Worm (Caenorhabditis elegans) whole organism, young adult: ENCODE measurements around the gene lbp-7.

Source experiments
- C06A6.2 ChIP-seq: fragments of 200-800 bp; sonication (Bioruptor generic); conservative IDR thresholded peaks from 2 replicates; pipeline ENCODE4 v1.3.6; 2022; ENCODE audit warnings: missing genetic modification characterization, missing compliant biosample characterization
- C17E4.6 ChIP-seq: fragments of 200-800 bp; sonication (Bioruptor generic); IDR thresholded peaks from 2 replicates; pipeline ENCODE4 v1.3.6; 2022; ENCODE audit warnings: missing genetic modification reagents, missing genetic modification characterization, missing compliant biosample characterization
- F22D6.2 ChIP-seq: sonication (generic microtip); optimal IDR thresholded peaks from 2 replicates; lab custom pipeline; 2016; ENCODE audit warnings: mild to moderate bottlenecking, missing genetic modification characterization, missing compliant biosample characterization
- F37B4.10 ChIP-seq: fragments of 200-800 bp; sonication (Bioruptor generic); IDR thresholded peaks from 2 replicates; pipeline ENCODE4 v1.3.6; 2022; ENCODE audit warnings: missing genetic modification characterization, missing compliant biosample characterization
- F49E8.2 ChIP-seq: sonication (generic microtip); optimal IDR thresholded peaks from 3 replicates; lab custom pipeline; 2017; ENCODE audit warnings: missing genetic modification characterization, mild to moderate bottlenecking, missing compliant biosample characterization, antibody characterized with exemption, moderate library complexity; ENCODE audit not compliant: insufficient read depth
- F57C9.4 ChIP-seq: sonication (generic microtip); optimal IDR thresholded peaks from 2 replicates; lab custom pipeline; 2017; ENCODE audit warnings: mild to moderate bottlenecking, missing genetic modification characterization, missing compliant biosample characterization
- K11D2.4 ChIP-seq: fragments of 200-800 bp; sonication (Bioruptor generic); IDR thresholded peaks from 2 replicates; pipeline ENCODE4 v1.3.6; 2022; ENCODE audit warnings: missing genetic modification reagents, missing genetic modification characterization, missing compliant biosample characterization
- K12H6.12 ChIP-seq: fragments of 200-800 bp; sonication (Bioruptor generic); optimal IDR thresholded peaks from 2 replicates; lab custom pipeline; 2018; ENCODE audit warnings: mild to moderate bottlenecking, missing genetic modification characterization, missing compliant biosample characterization
- T07F8.4 ChIP-seq: sonication (generic microtip); optimal IDR thresholded peaks from 2 replicates; lab custom pipeline; 2016; ENCODE audit warnings: mild to moderate bottlenecking, missing genetic modification characterization, moderate library complexity, missing compliant biosample characterization
- Y53F4B.3 ChIP-seq: fragments of 200-800 bp; sonication (Bioruptor generic); IDR thresholded peaks from 2 replicates; pipeline ENCODE4 v1.3.6; 2022; ENCODE audit warnings: missing genetic modification reagents, missing genetic modification characterization, missing compliant biosample characterization
- Y53G8AR.9 ChIP-seq: fragments of 200-800 bp; sonication (Bioruptor generic); conservative IDR thresholded peaks from 2 replicates; pipeline ENCODE4 v1.3.6; 2022; ENCODE audit warnings: missing genetic modification reagents, missing genetic modification characterization, missing compliant biosample characterization
- Y56A3A.18 ChIP-seq: fragments of 200-800 bp; sonication (Bioruptor generic); IDR thresholded peaks from 2 replicates; pipeline ENCODE4 v1.3.6; 2022; ENCODE audit warnings: missing genetic modification reagents, missing genetic modification characterization, missing compliant biosample characterization
- Y67H2A.10 ChIP-seq: fragments of 200-800 bp; sonication (Bioruptor generic); conservative IDR thresholded peaks from 2 replicates; pipeline ENCODE4 v1.3.6; 2022; ENCODE audit warnings: missing genetic modification reagents, missing genetic modification characterization, missing compliant biosample characterization
- ZK185.1 ChIP-seq: sonication (generic microtip); optimal IDR thresholded peaks from 2 replicates; lab custom pipeline; 2016; ENCODE audit warnings: mild to moderate bottlenecking, missing genetic modification characterization, missing compliant biosample characterization; ENCODE audit not compliant: poor library complexity, severe bottlenecking
- aptf-3 ChIP-seq: fragments of 200-800 bp; sonication (Bioruptor generic); IDR thresholded peaks from 2 replicates; pipeline ENCODE4 v1.3.6; 2022; ENCODE audit warnings: missing genetic modification characterization, missing compliant biosample characterization
- atf-7 ChIP-seq: sonication (generic microtip); optimal IDR thresholded peaks from 2 replicates; lab custom pipeline; 2017; ENCODE audit warnings: mild to moderate bottlenecking, missing genetic modification characterization, missing compliant biosample characterization
- athp-1 ChIP-seq: sonication (generic microtip); optimal IDR thresholded peaks from 2 replicates; lab custom pipeline; 2017; ENCODE audit warnings: mild to moderate bottlenecking, missing genetic modification characterization, missing compliant biosample characterization
- attf-5 ChIP-seq: fragments of 200-800 bp; sonication (Bioruptor generic); optimal IDR thresholded peaks from 2 replicates; lab custom pipeline; 2018; ENCODE audit warnings: mild to moderate bottlenecking, missing genetic modification characterization, missing compliant biosample characterization
- bed-2 ChIP-seq: fragments of 200-800 bp; sonication (Bioruptor generic); IDR thresholded peaks from 2 replicates; pipeline ENCODE4 v1.3.6; 2022; ENCODE audit warnings: missing genetic modification reagents, missing genetic modification characterization, missing compliant biosample characterization
- cebp-2 ChIP-seq: fragments of 200-800 bp; sonication (Bioruptor generic); IDR thresholded peaks from 2 replicates; pipeline ENCODE4 v1.3.6; 2022; ENCODE audit warnings: missing genetic modification characterization, missing compliant biosample characterization
- ceh-27 ChIP-seq: fragments of 200-800 bp; sonication (Bioruptor generic); optimal IDR thresholded peaks from 2 replicates; lab custom pipeline; 2018; ENCODE audit warnings: mild to moderate bottlenecking, missing genetic modification characterization, moderate library complexity, missing compliant biosample characterization
- dpff-1 ChIP-seq: sonication (generic microtip); optimal IDR thresholded peaks from 2 replicates; lab custom pipeline; 2017; ENCODE audit warnings: mild to moderate bottlenecking, missing genetic modification characterization, missing compliant biosample characterization
- dpl-1 ChIP-seq: fragments of 150-350 bp; optimal IDR thresholded peaks from 2 replicates; lab custom pipeline; 2014; ENCODE audit warnings: missing biosample characterization, missing genetic modification reagents, missing genetic modification characterization
- efl-1 ChIP-seq: fragments of 150-350 bp; optimal IDR thresholded peaks from 2 replicates; lab custom pipeline; 2014; ENCODE audit warnings: missing biosample characterization, missing genetic modification reagents, missing genetic modification characterization
- egrh-3 ChIP-seq: fragments of 200-800 bp; sonication (Bioruptor generic); IDR thresholded peaks from 2 replicates; pipeline ENCODE4 v1.3.6; 2022; ENCODE audit warnings: missing genetic modification reagents, missing genetic modification characterization, missing compliant biosample characterization
- hmg-1.2 ChIP-seq: fragments of 200-800 bp; sonication (Bioruptor generic); IDR thresholded peaks from 2 replicates; pipeline ENCODE4 v1.3.6; 2022; ENCODE audit warnings: missing genetic modification reagents, missing genetic modification characterization, missing compliant biosample characterization
- hmg-20 ChIP-seq: fragments of 200-800 bp; sonication (Bioruptor generic); IDR thresholded peaks from 2 replicates; pipeline ENCODE4 v1.3.6; 2022; ENCODE audit warnings: missing genetic modification reagents, missing genetic modification characterization, missing compliant biosample characterization
- hsf-1 ChIP-seq: fragments of 200-800 bp; sonication (Bioruptor generic); IDR thresholded peaks from 2 replicates; pipeline ENCODE4 v1.3.6; 2022; ENCODE audit warnings: missing genetic modification reagents, missing genetic modification characterization, missing compliant biosample characterization
- madf-10 ChIP-seq: sonication (generic microtip); optimal IDR thresholded peaks from 2 replicates; lab custom pipeline; 2016; ENCODE audit warnings: mild to moderate bottlenecking, missing genetic modification characterization, missing compliant biosample characterization
- mcd-1 ChIP-seq: fragments of 200-800 bp; sonication (Bioruptor generic); IDR thresholded peaks from 2 replicates; pipeline ENCODE4 v1.3.6; 2022; ENCODE audit warnings: missing genetic modification reagents, missing genetic modification characterization, missing compliant biosample characterization
- nfya-1 ChIP-seq: sonication (generic microtip); optimal IDR thresholded peaks from 2 replicates; lab custom pipeline; 2017; ENCODE audit warnings: antibody characterized with exemption, missing compliant biosample characterization, missing genetic modification characterization, borderline replicate concordance; ENCODE audit not compliant: insufficient read depth
- nfya-2 ChIP-seq: fragments of 200-800 bp; sonication (Bioruptor generic); IDR thresholded peaks from 2 replicates; pipeline ENCODE4 v1.3.6; 2022; ENCODE audit warnings: missing genetic modification reagents, missing genetic modification characterization, missing compliant biosample characterization
- nfyb-1 ChIP-seq: fragments of 200-800 bp; sonication (Bioruptor generic); IDR thresholded peaks from 2 replicates; pipeline ENCODE4 v1.3.6; 2022; ENCODE audit warnings: missing genetic modification reagents, missing genetic modification characterization, missing compliant biosample characterization
- pha-4 ChIP-seq: fragments of 150-350 bp; sonication (generic microtip); optimal IDR thresholded peaks from 2 replicates; lab custom pipeline; 2014; ENCODE audit warnings: missing biosample characterization, missing genetic modification reagents, missing genetic modification characterization
- sdz-38 ChIP-seq: sonication (generic microtip); optimal IDR thresholded peaks from 2 replicates; lab custom pipeline; 2016; ENCODE audit warnings: missing genotype, missing genetic modification characterization, missing compliant biosample characterization
- snpc-1.1 ChIP-seq: sonication (generic microtip); optimal IDR thresholded peaks from 2 replicates; lab custom pipeline; 2017; ENCODE audit warnings: missing genetic modification characterization, mild to moderate bottlenecking, missing compliant biosample characterization, antibody characterized with exemption, moderate library complexity, missing genotype, missing genetic modification reagents; ENCODE audit not compliant: insufficient read depth
- snpc-1.3 ChIP-seq: sonication (generic microtip); optimal IDR thresholded peaks from 2 replicates; lab custom pipeline; 2017; ENCODE audit warnings: missing genetic modification characterization, mild to moderate bottlenecking, missing compliant biosample characterization, antibody characterized with exemption, moderate library complexity, missing genotype, missing genetic modification reagents; ENCODE audit not compliant: insufficient read depth
- tbp1 ChIP-seq: fragments of 200-800 bp; sonication (Bioruptor generic); optimal IDR thresholded peaks from 2 replicates; lab custom pipeline; 2018; ENCODE audit warnings: mild to moderate bottlenecking, missing genetic modification characterization, missing compliant biosample characterization
- unc-130 ChIP-seq: sonication (generic microtip); optimal IDR thresholded peaks from 2 replicates; lab custom pipeline; 2016; ENCODE audit warnings: missing genetic modification reagents, missing genetic modification characterization, missing compliant biosample characterization
- ztf-28 ChIP-seq: fragments of 200-800 bp; sonication (Bioruptor generic); IDR thresholded peaks from 2 replicates; pipeline ENCODE4 v1.3.6; 2022; ENCODE audit warnings: missing genetic modification reagents, missing genetic modification characterization, missing compliant biosample characterization
- ztf-6 ChIP-seq: fragments of 200-800 bp; sonication (Bioruptor generic); IDR thresholded peaks from 2 replicates; pipeline ENCODE4 v1.3.6; 2022; ENCODE audit warnings: missing genetic modification reagents, missing genetic modification characterization, missing compliant biosample characterization

Gene lbp-7

DNA sequence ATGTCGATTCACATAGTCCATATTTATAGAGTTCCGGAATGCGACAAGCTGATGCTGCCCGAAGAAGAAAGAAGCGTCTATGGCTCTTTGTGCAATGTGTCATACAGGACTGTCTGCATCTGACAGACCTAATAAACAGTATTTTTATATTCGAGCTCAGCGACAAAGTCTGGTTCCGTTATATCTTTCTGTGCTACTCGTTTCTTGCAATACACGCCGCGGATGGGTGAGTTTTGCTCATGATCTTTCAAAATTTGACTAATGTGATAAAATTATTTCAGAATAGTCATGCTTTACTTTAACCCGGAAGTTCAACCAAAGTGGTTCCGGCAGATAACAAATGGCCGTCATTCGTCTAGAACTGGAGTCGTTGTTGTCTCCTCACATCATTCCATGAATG is 15.7 kb upstream of the lbp-7 start:
- TF ChIP-seq nfya-1 (no peak), aptf-3 (GFP tag; lab: Robert Waterston, UW) (no peak), Y53G8AR.9 (GFP tag; lab: Robert Waterston, UW) (no peak), attf-5 (GFP tag; lab: Kevin White, UChicago) (no peak), bed-2 (no peak), ztf-6 (no peak), efl-1 (GFP tag; lab: Kevin White, UChicago) (no peak), sdz-38 (tag; lab: Kevin White, UChicago) (no peak), unc-130 (GFP tag; lab: Kevin White, UChicago) (no peak), egrh-3 (GFP tag; lab: Robert Waterston, UW) (no peak), ztf-28 (GFP tag; lab: Robert Waterston, UW) (no peak), mcd-1 (GFP tag; lab: Robert Waterston, UW) (no peak), Y53F4B.3 (GFP tag; lab: Robert Waterston, UW) (no peak), hmg-1.2 (GFP tag; lab: Robert Waterston, UW) (no peak), tbp1 (no peak)
- TF ChIP-seq, all 124 proteins: peak for 0

DNA sequence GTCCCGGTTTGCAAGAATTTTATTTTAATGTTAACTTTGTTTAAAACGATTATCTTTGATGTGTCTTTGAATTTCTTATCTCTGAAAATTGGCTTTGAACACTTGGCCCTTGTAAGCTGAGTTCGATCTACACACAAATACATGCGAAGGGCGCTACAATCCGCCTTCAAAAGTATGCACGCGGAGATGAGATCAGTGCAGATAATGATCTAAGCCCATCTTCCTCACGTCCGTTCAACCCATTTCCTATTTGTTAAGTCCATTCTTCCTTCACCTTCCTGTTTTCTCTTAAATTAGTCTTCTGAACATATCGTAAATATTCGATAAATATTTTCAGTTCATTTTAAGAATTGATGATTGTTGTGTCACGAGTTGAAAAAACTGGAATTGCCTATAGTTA is 13.0 kb upstream of the lbp-7 start, which contains the start of gene nhr-175:
Gene nhr-175 (plus strand): TSS at position 339 of the 400 bp plus-strand sequence.
- TF ChIP-seq athp-1 (tag; lab: Kevin White, UChicago), result no peak
- no peak for TF ChIP-seq cebp-2
- no peak for TF ChIP-seq C17E4.6 (GFP tag; lab: Robert Waterston, UW)
- no peak for TF ChIP-seq K11D2.4
- TF ChIP-seq nfyb-1, result no peak
- TF ChIP-seq C06A6.2 (GFP tag; lab: Robert Waterston, UW), result no peak
- no peak for TF ChIP-seq F49E8.2
- TF ChIP-seq dpff-1 (tag; lab: Kevin White, UChicago), result no peak
- no peak for TF ChIP-seq hsf-1 (GFP tag; lab: Robert Waterston, UW)
- TF ChIP-seq bed-2, result no peak
- TF ChIP-seq K12H6.12 (tag; lab: Kevin White, UChicago), result no peak
- no peak for TF ChIP-seq pha-4 (tag; lab: Kevin White, UChicago)
- TF ChIP-seq ceh-27 (GFP tag; lab: Kevin White, UChicago), result no peak
- no peak for TF ChIP-seq attf-5 (GFP tag; lab: Kevin White, UChicago)
- no peak for TF ChIP-seq Y67H2A.10 (GFP tag; lab: Robert Waterston, UW)
- TF ChIP-seq ZK185.1 (tag; lab: Kevin White, UChicago), result no peak

DNA sequence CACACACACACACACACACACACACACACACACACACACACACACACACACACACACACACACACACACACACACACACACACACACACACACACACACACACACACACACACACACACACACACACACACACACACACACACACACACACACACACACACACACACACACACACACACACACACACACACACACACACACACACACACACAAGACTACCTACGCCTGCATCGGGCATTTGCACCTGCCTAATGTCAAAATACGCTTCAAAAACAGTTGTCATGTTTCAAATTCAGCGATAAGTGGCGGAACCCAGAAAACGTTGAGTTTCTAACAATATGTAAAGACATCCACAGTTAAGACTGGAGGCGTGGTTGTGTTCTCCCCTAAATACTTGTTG is 10.5 kb upstream of the lbp-7 start:
- TF ChIP-seq ceh-27 (GFP tag; lab: Kevin White, UChicago) (peak; percentile 10), egrh-3 (GFP tag; lab: Robert Waterston, UW) (peak; percentile 76; the same call in 1 of the 2 replicates)

DNA sequence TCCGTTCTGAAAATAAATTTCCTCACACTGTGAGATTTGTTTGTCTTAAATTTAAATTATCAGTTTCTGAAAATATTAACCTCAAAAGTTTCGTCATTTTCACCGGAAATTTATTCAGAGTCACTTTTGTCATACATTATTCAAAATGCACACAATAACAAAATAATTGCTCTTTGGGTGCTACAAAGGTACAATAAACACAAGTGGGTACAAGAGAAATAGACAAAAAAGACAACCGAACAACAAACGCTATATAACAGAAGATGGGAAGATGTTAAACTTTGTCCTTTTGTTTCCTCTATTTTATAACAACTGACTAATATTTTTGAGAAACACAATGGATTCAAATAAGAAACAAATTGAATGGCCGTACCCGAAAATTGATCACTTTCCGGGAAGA is 9.8 kb upstream of the lbp-7 start:
- no peak for TF ChIP-seq cebp-2
- no peak for TF ChIP-seq dpl-1 (GFP tag; lab: Kevin White, UChicago)
- TF ChIP-seq, all 124 proteins: peak for 0

DNA sequence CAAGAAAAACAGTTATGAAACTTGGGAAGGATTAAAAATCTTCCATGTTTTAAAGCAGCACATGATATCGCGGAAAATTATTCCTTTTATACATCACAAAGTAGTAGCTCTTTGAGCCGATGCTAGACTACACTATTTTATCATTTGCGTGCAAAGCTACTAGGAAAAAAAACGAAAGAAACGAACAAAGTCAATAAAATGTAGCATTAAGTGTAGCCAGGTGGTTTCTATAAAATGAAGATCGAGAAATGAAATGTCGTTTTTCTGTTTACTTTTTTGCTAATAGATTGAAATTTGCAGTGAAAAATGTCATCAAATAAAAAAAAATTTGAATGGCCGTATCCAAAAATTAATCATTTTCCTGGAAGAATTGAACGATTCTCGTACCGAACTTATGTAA is 6.5 kb upstream of the lbp-7 start, which contains the start of gene cpt-5:
Gene cpt-5 (plus strand): TSS at position 301 of the 400 bp plus-strand sequence.
- TF ChIP-seq mcd-1 (GFP tag; lab: Robert Waterston, UW) (no peak), atf-7 (no peak), K11D2.4 (no peak), T07F8.4 (no peak), snpc-1.3 (tag; lab: Kevin White, UChicago) (no peak), hmg-20 (GFP tag; lab: Robert Waterston, UW) (no peak), F37B4.10 (no peak), madf-10 (tag; lab: Kevin White, UChicago) (no peak), nfya-2 (GFP tag; lab: Robert Waterston, UW) (no peak), F22D6.2 (tag; lab: Kevin White, UChicago) (no peak), Y56A3A.18 (GFP tag; lab: Robert Waterston, UW) (no peak), snpc-1.1 (no peak), F57C9.4 (tag; lab: Kevin White, UChicago) (no peak)
